Fruit fly (Drosophila melanogaster) whole organism, pupa: ENCODE measurements around the gene CG6791.

Experiments
- CG10348 ChIP-seq: fragments of 200-800 bp; sonication (Bioruptor generic); IDR thresholded peaks from 2 replicates; pipeline ENCODE4 v1.3.6; 2022; ENCODE audit warnings: missing biosample characterization, missing genetic modification characterization
- CG12605 ChIP-seq: fragments of 200-800 bp; sonication (Bioruptor generic); IDR thresholded peaks from 2 replicates; pipeline ENCODE4 v1.3.6; 2022; ENCODE audit warnings: missing biosample characterization, missing genetic modification characterization
- CG13204 ChIP-seq: fragments of 200-800 bp; sonication (Bioruptor generic); optimal IDR thresholded peaks from 2 replicates; lab custom pipeline; 2018; ENCODE audit warnings: missing biosample characterization, mild to moderate bottlenecking, missing genetic modification characterization, moderate library complexity
- CG14655 ChIP-seq: fragments of 200-800 bp; sonication (Bioruptor generic); optimal IDR thresholded peaks from 3 replicates; lab custom pipeline; 2017; ENCODE audit warnings: mild to moderate bottlenecking, missing biosample characterization, missing genetic modification reagents, missing genetic modification characterization
- CG15710 ChIP-seq: fragments of 200-800 bp; sonication (Bioruptor generic); optimal IDR thresholded peaks from 2 replicates; lab custom pipeline; 2018; ENCODE audit warnings: missing biosample characterization, mild to moderate bottlenecking, missing genetic modification characterization, moderate library complexity
- CG17806 ChIP-seq: fragments of 200-800 bp; sonication (Bioruptor generic); optimal IDR thresholded peaks from 2 replicates; lab custom pipeline; 2018; ENCODE audit warnings: missing biosample characterization, mild to moderate bottlenecking, missing genetic modification characterization, moderate library complexity
- CG32121 ChIP-seq: fragments of 200-800 bp; sonication (Bioruptor generic); IDR thresholded peaks from 2 replicates; pipeline ENCODE4 v1.3.6; 2022; ENCODE audit warnings: missing biosample characterization, missing genetic modification characterization
- CG34367 ChIP-seq: fragments of 200-800 bp; sonication (Bioruptor generic); optimal IDR thresholded peaks from 2 replicates; lab custom pipeline; 2018; ENCODE audit warnings: missing biosample characterization, mild to moderate bottlenecking, missing genetic modification characterization
- CG4496 ChIP-seq: fragments of 200-800 bp; sonication (Bioruptor generic); IDR thresholded peaks from 3 replicates; pipeline ENCODE4 v1.3.6; 2022; ENCODE audit warnings: missing biosample characterization, missing genetic modification characterization
- CG8159 ChIP-seq: fragments of 200-800 bp; sonication (Bioruptor generic); optimal IDR thresholded peaks from 3 replicates; lab custom pipeline; 2018; ENCODE audit warnings: missing biosample characterization, mild to moderate bottlenecking, missing genetic modification characterization, moderate library complexity
- CG8301 ChIP-seq: fragments of 200-800 bp; sonication (Bioruptor generic); optimal IDR thresholded peaks from 2 replicates; lab custom pipeline; 2018; ENCODE audit warnings: missing biosample characterization, mild to moderate bottlenecking, missing genetic modification characterization
- CG9948 ChIP-seq: fragments of 200-800 bp; sonication (Bioruptor generic); optimal IDR thresholded peaks from 2 replicates; lab custom pipeline; 2018; ENCODE audit warnings: missing biosample characterization, mild to moderate bottlenecking, missing genetic modification characterization, moderate library complexity
- D1 ChIP-seq: fragments of 200-800 bp; sonication (Bioruptor generic); optimal IDR thresholded peaks from 2 replicates; lab custom pipeline; 2018; ENCODE audit warnings: missing biosample characterization, mild to moderate bottlenecking, missing genetic modification characterization, moderate library complexity
- EcR ChIP-seq: fragments of 200-800 bp; sonication (Bioruptor generic); optimal IDR thresholded peaks from 3 replicates; lab custom pipeline; 2019; ENCODE audit warnings: missing biosample characterization, missing genetic modification characterization, mild to moderate bottlenecking, moderate library complexity, missing genetic modification reagents
- Ets98B ChIP-seq: fragments of 200-800 bp; sonication (Bioruptor generic); IDR thresholded peaks from 2 replicates; pipeline ENCODE4 v1.3.6; 2022; ENCODE audit warnings: missing biosample characterization, missing genetic modification characterization
- Pif1A ChIP-seq: fragments of 200-800 bp; sonication (Bioruptor generic); optimal IDR thresholded peaks from 3 replicates; lab custom pipeline; 2016; ENCODE audit warnings: missing biosample characterization, missing genetic modification characterization
- Pif1B ChIP-seq: fragments of 200-800 bp; sonication (Bioruptor generic); optimal IDR thresholded peaks from 3 replicates; lab custom pipeline; 2016; ENCODE audit warnings: missing biosample characterization, missing genetic modification characterization
- Snoo ChIP-seq: fragments of 200-800 bp; sonication (Bioruptor generic); optimal IDR thresholded peaks from 3 replicates; lab custom pipeline; 2017; ENCODE audit warnings: missing biosample characterization, mild to moderate bottlenecking, missing genetic modification characterization, inconsistent platforms
- fd96Ca ChIP-seq: fragments of 200-800 bp; sonication (Bioruptor generic); IDR thresholded peaks from 3 replicates; pipeline ENCODE4 v1.3.6; 2022; ENCODE audit warnings: missing biosample characterization, missing genetic modification characterization
- gl ChIP-seq: fragments of 200-800 bp; sonication (Bioruptor generic); optimal IDR thresholded peaks from 2 replicates; lab custom pipeline; 2018; ENCODE audit warnings: missing biosample characterization, mild to moderate bottlenecking, missing genetic modification characterization
- rn ChIP-seq: fragments of 200-800 bp; sonication (Bioruptor generic); IDR thresholded peaks from 2 replicates; pipeline ENCODE4 v1.3.6; 2022; ENCODE audit warnings: missing biosample characterization, missing genetic modification characterization

The CG6791 gene

DNA sequence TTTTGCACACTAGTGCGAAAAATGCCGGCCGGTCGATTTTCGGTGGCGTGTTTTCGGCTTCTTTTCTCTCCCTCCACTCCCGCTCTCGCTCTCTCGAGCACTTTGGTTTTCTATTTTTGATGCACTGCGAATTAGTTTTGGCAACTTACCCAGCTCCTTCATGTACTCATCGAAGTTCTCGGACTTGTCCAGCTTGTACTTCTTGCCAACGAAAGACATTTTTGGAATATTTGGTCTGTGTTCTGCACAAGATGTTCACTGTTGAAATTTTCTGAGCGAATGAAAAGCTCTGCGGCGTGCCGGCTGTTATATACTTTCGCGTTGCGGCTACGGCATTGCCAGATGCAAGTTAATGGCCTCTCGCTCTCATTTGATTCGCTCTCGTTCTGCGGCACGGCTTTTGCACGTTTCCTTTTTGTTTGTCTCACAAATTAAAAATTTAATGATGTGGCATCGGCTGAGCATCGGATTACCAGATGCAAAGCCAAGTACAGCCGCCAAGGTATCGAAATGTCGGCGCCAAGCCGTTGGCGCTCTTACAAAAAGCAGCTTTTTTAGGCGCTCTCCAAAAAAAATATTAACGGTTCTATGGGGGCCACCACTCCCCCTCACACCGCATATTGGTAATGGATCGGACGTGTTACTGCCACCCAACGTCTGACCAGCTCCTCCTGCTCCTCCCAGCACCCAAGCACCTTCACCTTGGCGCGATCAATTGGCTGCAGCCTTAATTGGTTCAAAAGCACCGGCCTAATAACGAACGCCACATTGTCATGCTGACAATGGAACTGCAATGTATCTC lies 23.0 kb downstream of the CG6791 start, which contains the start of the genes fabp and sea:
TSS of gene fabp (minus strand) at position 286 of the 802 bp plus-strand sequence.
TSS of gene sea (minus strand) at position 286 of the 802 bp plus-strand sequence.
- TF ChIP-seq Snoo (tag; lab: Kevin White, UChicago) (peak; percentile 39), Pif1A (GFP tag; lab: Kevin White, UChicago) (peak; percentile 49), EcR (GFP tag; lab: Kevin White, UChicago) (peak; percentile 55), CG14655 (GFP tag; lab: Kevin White, UChicago) (no peak), rn (GFP tag; lab: Robert Waterston, UW) (no peak), CG32121 (GFP tag; lab: Robert Waterston, UW) (peak; percentile 63), CG17806 (tag; lab: Kevin White, UChicago) (no peak), CG10348 (no peak), CG34367 (tag; lab: Kevin White, UChicago) (peak; percentile 25), CG8301 (no peak), D1 (tag; lab: Kevin White, UChicago) (no peak), Ets98B (GFP tag; lab: Robert Waterston, UW) (peak; percentile 61; the same call in 1 of the 2 replicates), Pif1B (peak; percentile 27), CG9948 (tag; lab: Kevin White, UChicago) (no peak), CG8159 (no peak), gl (tag; lab: Kevin White, UChicago) (peak; percentile 27), CG13204 (peak; percentile 52), CG4496 (GFP tag; lab: Robert Waterston, UW) (peak; percentile 79; the same call in 2 of the 3 replicates), fd96Ca (GFP tag; lab: Robert Waterston, UW) (no peak; the same call in 2 of the 3 replicates), CG12605 (GFP tag; lab: Robert Waterston, UW) (peak; percentile 59), CG15710 (tag; lab: Kevin White, UChicago) (peak; percentile 11)
- TF ChIP-seq, all 21 proteins: peak for 12

DNA sequence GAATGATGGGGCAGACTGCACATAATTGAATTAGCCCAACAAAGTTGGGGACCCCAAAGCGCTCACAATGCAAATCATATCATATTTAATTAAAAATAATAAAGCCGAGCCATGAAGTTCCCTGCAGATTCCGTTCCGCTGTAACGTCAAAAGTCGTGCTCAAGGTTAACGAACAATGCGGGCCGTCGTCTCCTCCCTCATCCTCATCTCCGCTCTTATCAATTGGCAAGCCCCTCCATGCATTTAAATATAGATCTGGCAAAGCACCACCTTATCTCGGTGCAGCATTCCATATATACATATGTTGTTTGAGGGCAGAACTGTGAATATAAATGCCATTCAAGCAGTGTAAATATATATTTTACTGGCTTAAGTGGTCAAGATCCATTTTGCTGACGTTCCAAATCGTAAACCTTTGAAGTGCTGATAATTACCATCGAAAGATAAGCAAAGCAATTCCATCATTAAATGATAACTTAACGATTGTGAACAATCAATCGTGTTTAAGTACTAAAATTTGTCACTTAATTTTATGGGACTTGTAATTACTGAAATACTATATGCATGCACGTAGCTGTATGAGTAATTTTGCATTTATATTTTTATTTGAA lies 25.0 kb downstream of the CG6791 start:
- TF ChIP-seq Pif1A (GFP tag; lab: Kevin White, UChicago) (no peak), EcR (GFP tag; lab: Kevin White, UChicago) (peak; percentile 84)
- TF ChIP-seq, all 21 proteins: peak for 1

DNA sequence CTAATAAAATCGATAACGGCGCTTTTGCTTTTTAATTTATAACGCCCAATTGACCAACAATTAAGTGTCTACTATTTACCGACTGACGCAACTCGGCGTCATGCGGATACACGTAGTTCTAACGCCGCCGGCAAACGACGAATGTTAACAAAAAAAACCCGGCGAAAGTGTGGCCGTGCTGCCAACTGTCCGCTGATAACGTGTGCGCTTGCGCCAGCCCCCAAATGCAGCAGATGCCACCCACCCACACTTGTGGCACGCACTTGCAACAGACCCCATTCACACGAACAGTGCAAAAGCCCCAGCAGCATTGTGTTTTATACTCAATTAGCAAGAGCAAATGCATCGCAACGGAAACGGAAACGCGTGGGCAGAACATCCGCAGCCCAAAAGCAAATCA lies 26.8 kb downstream of the CG6791 start:
- TF ChIP-seq Pif1B (no peak), CG12605 (GFP tag; lab: Robert Waterston, UW) (peak; percentile 14; the same call in 1 of the 2 replicates)

DNA sequence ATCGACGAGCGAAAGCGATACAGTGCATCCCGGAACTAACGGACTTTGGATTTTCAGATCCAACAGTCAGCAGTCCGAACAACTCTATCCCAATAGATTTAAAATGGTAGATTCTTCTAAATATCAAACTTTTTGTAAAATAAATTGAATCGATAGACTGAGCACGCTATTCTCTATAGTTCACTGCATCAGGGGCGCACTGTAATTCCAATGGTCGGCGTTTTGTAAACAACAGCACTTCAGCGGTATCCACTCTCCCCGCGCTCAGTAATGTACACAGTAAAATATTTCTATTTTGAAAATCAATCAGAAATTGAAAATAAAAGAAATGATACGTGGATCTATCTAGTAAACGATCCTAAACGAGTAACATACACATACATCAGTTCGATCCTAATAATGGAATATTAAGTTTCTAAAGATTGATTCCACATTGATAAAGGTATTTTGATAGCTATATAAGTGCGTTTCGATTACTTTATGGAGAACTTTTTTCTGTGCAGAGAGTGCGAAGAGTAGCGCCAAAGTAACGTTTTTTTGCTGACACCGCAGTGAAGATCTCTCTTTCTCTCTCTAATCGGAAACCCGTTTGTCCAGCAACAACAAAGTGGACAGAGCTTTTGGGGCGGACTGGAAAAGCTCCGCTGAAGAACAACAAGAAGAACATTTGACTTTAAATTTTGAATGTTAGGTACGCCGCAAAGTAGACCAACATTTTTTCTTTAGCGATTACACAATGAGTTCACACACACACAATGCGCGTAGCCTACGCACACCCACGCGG lies 27.4 kb downstream of the CG6791 start:
- TF ChIP-seq Pif1A (GFP tag; lab: Kevin White, UChicago) = peak; percentile 98
- peak; percentile 89 for TF ChIP-seq CG9948 (tag; lab: Kevin White, UChicago)
- TF ChIP-seq EcR (GFP tag; lab: Kevin White, UChicago) = peak; percentile 13
- TF ChIP-seq CG8301 = peak; percentile 94
- TF ChIP-seq CG14655 (GFP tag; lab: Kevin White, UChicago) = peak; percentile 94
- peak; percentile 80 for TF ChIP-seq CG13204
- peak; percentile 94 for TF ChIP-seq D1 (tag; lab: Kevin White, UChicago)
- TF ChIP-seq Snoo (tag; lab: Kevin White, UChicago) = peak; percentile 96
- TF ChIP-seq rn (GFP tag; lab: Robert Waterston, UW) = peak; percentile 77
- TF ChIP-seq gl (tag; lab: Kevin White, UChicago) = peak; percentile 85
- peak; percentile 98 for TF ChIP-seq fd96Ca (GFP tag; lab: Robert Waterston, UW)
- TF ChIP-seq CG15710 (tag; lab: Kevin White, UChicago) = peak; percentile 91
- peak; percentile 93 for TF ChIP-seq CG17806 (tag; lab: Kevin White, UChicago)
- peak; percentile 90 for TF ChIP-seq CG12605 (GFP tag; lab: Robert Waterston, UW)
- TF ChIP-seq CG10348 = peak; percentile 66
- peak; percentile 98 for TF ChIP-seq CG4496 (GFP tag; lab: Robert Waterston, UW)
- peak; percentile 97 for TF ChIP-seq Ets98B (GFP tag; lab: Robert Waterston, UW)
- peak; percentile 96 for TF ChIP-seq CG32121 (GFP tag; lab: Robert Waterston, UW)
- peak; percentile 94 for TF ChIP-seq Pif1B
- TF ChIP-seq CG34367 (tag; lab: Kevin White, UChicago) = peak; percentile 90
- TF ChIP-seq CG8159 = peak; percentile 97

DNA sequence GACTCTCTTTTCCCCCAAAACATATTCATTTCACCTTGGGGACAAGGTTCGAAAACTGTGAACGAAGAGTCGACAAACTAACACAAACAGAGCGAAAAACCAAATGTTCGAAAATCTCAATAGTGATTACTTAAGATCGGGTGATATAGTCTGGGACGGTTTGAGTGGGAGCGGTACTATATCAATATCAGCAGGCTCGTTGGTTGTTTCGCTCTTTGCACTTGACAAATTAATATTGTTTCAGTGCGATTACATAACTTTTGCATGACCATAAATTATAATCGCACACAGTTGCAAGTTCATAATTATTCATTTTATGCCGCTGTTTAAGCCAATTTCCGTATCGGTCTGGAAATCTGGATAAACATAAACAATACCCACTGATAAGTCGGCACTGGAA lies 28.3 kb downstream of the CG6791 start:
- TF ChIP-seq EcR (GFP tag; lab: Kevin White, UChicago) (no peak), CG13204 (no peak), Pif1B (no peak), CG15710 (tag; lab: Kevin White, UChicago) (no peak), CG10348 (no peak), Snoo (tag; lab: Kevin White, UChicago) (no peak), CG12605 (GFP tag; lab: Robert Waterston, UW) (no peak), CG32121 (GFP tag; lab: Robert Waterston, UW) (no peak), CG34367 (tag; lab: Kevin White, UChicago) (no peak), Pif1A (GFP tag; lab: Kevin White, UChicago) (no peak), CG8301 (no peak), CG8159 (no peak), Ets98B (GFP tag; lab: Robert Waterston, UW) (no peak), gl (tag; lab: Kevin White, UChicago) (no peak), CG17806 (tag; lab: Kevin White, UChicago) (no peak), CG9948 (tag; lab: Kevin White, UChicago) (no peak), CG14655 (GFP tag; lab: Kevin White, UChicago) (no peak), CG4496 (GFP tag; lab: Robert Waterston, UW) (no peak), D1 (tag; lab: Kevin White, UChicago) (no peak)
